Worm (Caenorhabditis elegans) whole organism, young adult: ENCODE data around the gene F44E2.6.

Experiments used
- B0035.1 ChIP-seq: sonication (generic microtip); optimal IDR thresholded peaks from 2 replicates; lab custom pipeline; 2016; ENCODE audit warnings: missing genetic modification characterization, mild to moderate bottlenecking, missing compliant biosample characterization, missing genotype, missing genetic modification reagents
- F33H1.4 ChIP-seq: fragments of 200-800 bp; sonication (Bioruptor generic); IDR thresholded peaks from 2 replicates; pipeline ENCODE4 v1.3.6; 2022; ENCODE audit warnings: missing genetic modification reagents, missing genetic modification characterization, missing compliant biosample characterization
- F49E8.2 ChIP-seq: sonication (generic microtip); optimal IDR thresholded peaks from 3 replicates; lab custom pipeline; 2017; ENCODE audit warnings: missing genetic modification characterization, mild to moderate bottlenecking, missing compliant biosample characterization, antibody characterized with exemption, moderate library complexity; ENCODE audit not compliant: insufficient read depth
- F55B11.4 ChIP-seq: sonication (generic microtip); optimal IDR thresholded peaks from 2 replicates; lab custom pipeline; 2016; ENCODE audit warnings: missing compliant biosample characterization, missing genetic modification characterization, borderline replicate concordance; ENCODE audit not compliant: insufficient read depth
- Y53G8AR.9 ChIP-seq: fragments of 200-800 bp; sonication (Bioruptor generic); conservative IDR thresholded peaks from 2 replicates; pipeline ENCODE4 v1.3.6; 2022; ENCODE audit warnings: missing genetic modification reagents, missing genetic modification characterization, missing compliant biosample characterization
- ceh-79 ChIP-seq: sonication (generic microtip); optimal IDR thresholded peaks from 2 replicates; lab custom pipeline; 2017; ENCODE audit warnings: mild to moderate bottlenecking, missing genetic modification characterization, missing compliant biosample characterization
- egl-44 ChIP-seq: fragments of 200-800 bp; sonication (Bioruptor generic); IDR thresholded peaks from 2 replicates; pipeline ENCODE4 v1.3.6; 2022; ENCODE audit warnings: missing genetic modification reagents, missing genetic modification characterization, missing compliant biosample characterization
- ekl-4 ChIP-seq: fragments of 200-800 bp; sonication (Bioruptor generic); IDR thresholded peaks from 2 replicates; pipeline ENCODE4 v1.3.6; 2022; ENCODE audit warnings: missing genetic modification reagents, missing genetic modification characterization, missing compliant biosample characterization
- lag-1 ChIP-seq: fragments of 200-800 bp; sonication (Bioruptor generic); IDR thresholded peaks from 2 replicates; pipeline ENCODE4 v1.3.6; 2022; ENCODE audit warnings: missing genetic modification reagents, missing genetic modification characterization, missing compliant biosample characterization
- madf-10 ChIP-seq: sonication (generic microtip); optimal IDR thresholded peaks from 2 replicates; lab custom pipeline; 2016; ENCODE audit warnings: mild to moderate bottlenecking, missing genetic modification characterization, missing compliant biosample characterization
- nhr-90 ChIP-seq: sonication (generic microtip); optimal IDR thresholded peaks from 2 replicates; lab custom pipeline; 2016; ENCODE audit warnings: missing genotype, mild to moderate bottlenecking, missing genetic modification characterization, missing compliant biosample characterization
- snpc-4 ChIP-seq, 5 experiments: fragments of 150-350 bp in 1 of 5; sonication (generic microtip) in 4 of 5; optimal IDR thresholded peaks; 2 replicates each; lab custom pipeline; 2014 to 2018; ENCODE audit warnings: missing genetic modification characterization in 5 of 5, missing biosample characterization in 3 of 5, antibody characterized with exemption in 2 of 5, mild to moderate bottlenecking in 2 of 5, missing compliant biosample characterization in 2 of 5, missing genotype in 2 of 5, moderate library complexity in 2 of 5, missing genetic modification reagents in 1 of 5
- tbp1 ChIP-seq: fragments of 200-800 bp; sonication (Bioruptor generic); optimal IDR thresholded peaks from 2 replicates; lab custom pipeline; 2018; ENCODE audit warnings: mild to moderate bottlenecking, missing genetic modification characterization, missing compliant biosample characterization
- unc-62 ChIP-seq: fragments of 150-350 bp; optimal IDR thresholded peaks from 2 replicates; lab custom pipeline; 2014; ENCODE audit warnings: missing biosample characterization, missing genetic modification reagents, missing genetic modification characterization

ce11 chrIII:8873990-8874668 is 29.1 kb upstream of the F44E2.6 start:
- peak; percentile 28 for TF ChIP-seq snpc-4 (GFP tag; optimal IDR thresholded peaks at IDR 0.05; lab: Kevin White, UChicago)
- TF ChIP-seq snpc-4 (tag; optimal IDR thresholded peaks at IDR 0.05; lab: Kevin White, UChicago), result peak in 1 of 4 experiments; percentile 35
- TF ChIP-seq egl-44 (GFP tag; lab: Robert Waterston, UW), result no peak
- no peak for TF ChIP-seq F55B11.4 (tag; lab: Kevin White, UChicago)
- no peak for TF ChIP-seq unc-62 (GFP tag; lab: Kevin White, UChicago)
- TF ChIP-seq ceh-79 (tag; lab: Kevin White, UChicago), result no peak
- TF ChIP-seq ekl-4 (GFP tag; lab: Robert Waterston, UW), result peak; percentile 59; the same call in 1 of the 2 replicates
- peak; percentile 32 for TF ChIP-seq madf-10
- peak; percentile 8 for TF ChIP-seq tbp1
- TF ChIP-seq B0035.1 (tag; lab: Kevin White, UChicago), result no peak
- TF ChIP-seq Y53G8AR.9 (GFP tag; lab: Robert Waterston, UW), result no peak
- no peak for TF ChIP-seq F33H1.4 (GFP tag; lab: Robert Waterston, UW)
- TF ChIP-seq lag-1 (GFP tag; lab: Robert Waterston, UW), result no peak
- no peak for TF ChIP-seq nhr-90
- TF ChIP-seq F49E8.2 (tag; lab: Kevin White, UChicago), result no peak
